Fruit fly (Drosophila melanogaster) whole organism: ENCODE measurements around the gene CG6724.

Experiments
- CG8478 ChIP-seq: fragments of >200 bp; optimal IDR thresholded peaks from 2 replicates; lab custom pipeline; 2018; ENCODE audit warnings: inconsistent platforms
- Dll ChIP-seq: fragments of >200 bp; optimal IDR thresholded peaks from 2 replicates; lab custom pipeline; 2017
- EcR ChIP-seq, 2 experiments: fragments of >200 bp; optimal IDR thresholded peaks; 2 replicates each; lab custom pipeline; 2017; ENCODE audit warnings: missing biosample characterization in 2 of 2, missing genetic modification characterization in 2 of 2, missing genetic modification reagents in 2 of 2
- pan ChIP-seq: fragments of >200 bp; optimal IDR thresholded peaks from 2 replicates; lab custom pipeline; 2017
- psq ChIP-seq: fragments of >200 bp; optimal IDR thresholded peaks from 2 replicates; lab custom pipeline; 2017
- usp ChIP-seq: fragments of >200 bp; optimal IDR thresholded peaks from 2 replicates; lab custom pipeline; 2017; ENCODE audit warnings: missing biosample characterization, missing genetic modification characterization, mixed read lengths

Gene CG6724

dm6 chr2L:10767597-10768188 is 2.1 kb downstream of the CG6724 start, which contains the start of gene Ubc2:
TSS of gene Ubc2 (minus strand) at chr2L:10768006.
- TF ChIP-seq Dll (no peak), usp (GFP tag; lab: Kevin White, UChicago) (no peak), pan (no peak), EcR (GFP tag; optimal IDR thresholded peaks at IDR 0.05; lab: Kevin White, UChicago) (no peak), psq (lab: Kevin White, UChicago) (no peak), CG8478 (lab: Kevin White, UChicago) (no peak)

- no peak for TF ChIP-seq Dll
- TF ChIP-seq CG8478 (lab: Kevin White, UChicago): no peak
- no peak for TF ChIP-seq usp (GFP tag; lab: Kevin White, UChicago)
- no peak for TF ChIP-seq pan
- TF ChIP-seq EcR (GFP tag; optimal IDR thresholded peaks at IDR 0.05; lab: Kevin White, UChicago): no peak
- no peak for TF ChIP-seq psq (lab: Kevin White, UChicago)
These were observed 9.2 kb downstream of the CG6724 start, which contains the start of gene CG6495 for dm6 chr2L:10760422-10761166. TSS of gene CG6495 (plus strand) at chr2L:10761116.

dm6 chr2L:10759624-10760023 is 10.1 kb downstream of the CG6724 start:
- TF ChIP-seq EcR (GFP tag; optimal IDR thresholded peaks at IDR 0.05; lab: Kevin White, UChicago): no peak
- TF ChIP-seq psq (lab: Kevin White, UChicago): no peak
- TF ChIP-seq CG8478 (lab: Kevin White, UChicago): no peak
- no peak for TF ChIP-seq pan
- no peak for TF ChIP-seq Dll

dm6 chr2L:10757038-10757685 is 12.6 kb downstream of the CG6724 start:
- TF ChIP-seq Dll: no peak
- no peak for TF ChIP-seq CG8478 (lab: Kevin White, UChicago)
- no peak for TF ChIP-seq psq (lab: Kevin White, UChicago)
- no peak for TF ChIP-seq EcR (GFP tag; optimal IDR thresholded peaks at IDR 0.05; lab: Kevin White, UChicago)
- TF ChIP-seq pan: no peak
- no peak for TF ChIP-seq usp (GFP tag; lab: Kevin White, UChicago)

DNA sequence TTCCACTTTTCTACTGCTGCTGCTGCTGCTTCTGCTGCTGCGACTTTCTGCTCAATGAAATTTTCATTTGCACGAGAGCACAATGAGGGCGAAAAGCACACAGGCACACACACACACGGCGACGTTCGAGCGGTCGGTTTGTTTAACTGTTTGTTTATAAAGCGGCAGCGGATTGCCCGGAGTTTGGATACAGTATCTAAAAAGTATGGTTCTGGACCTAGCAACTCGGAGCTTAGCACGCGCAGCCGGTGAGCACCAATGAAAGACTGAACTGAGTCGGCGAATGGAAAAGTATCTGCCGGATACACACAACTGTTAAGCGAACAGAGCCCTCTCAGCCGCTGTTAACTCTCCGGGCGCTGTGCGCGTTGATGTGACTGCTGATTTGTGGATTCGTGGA is 13.7 kb downstream of the CG6724 start, which contains the start of gene CG17124:
Gene CG17124, minus strand, starts transcription at position 277 of the 400 bp plus-strand sequence.
- TF ChIP-seq usp (GFP tag; lab: Kevin White, UChicago) (no peak), EcR (GFP tag; optimal IDR thresholded peaks at IDR 0.05; lab: Kevin White, UChicago) (no peak), pan (no peak), psq (lab: Kevin White, UChicago) (no peak), CG8478 (lab: Kevin White, UChicago) (no peak), Dll (no peak)

DNA sequence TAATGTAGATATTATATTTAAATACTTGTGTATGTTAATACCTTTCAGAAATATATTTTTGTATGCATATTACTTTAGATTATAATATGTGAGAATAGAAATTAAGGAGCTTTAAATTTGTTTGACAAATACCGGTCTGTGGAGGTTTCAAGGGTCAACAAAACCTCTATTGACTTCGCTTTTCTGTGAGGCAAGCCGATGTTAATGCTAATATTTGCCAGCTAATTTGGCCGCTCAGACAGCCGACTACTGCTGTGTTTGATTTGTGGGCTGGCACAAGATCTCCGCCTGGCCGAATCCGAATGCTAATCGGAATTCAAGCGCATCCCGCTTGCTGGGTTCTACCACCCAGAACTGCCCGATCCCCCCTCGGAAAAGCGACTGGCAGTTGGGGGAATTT is 15.2 kb downstream of the CG6724 start:
- TF ChIP-seq psq (lab: Kevin White, UChicago) (no peak), CG8478 (lab: Kevin White, UChicago) (no peak), Dll (no peak), usp (GFP tag; lab: Kevin White, UChicago) (no peak), EcR (GFP tag; optimal IDR thresholded peaks at IDR 0.05; lab: Kevin White, UChicago) (no peak), pan (no peak)

dm6 chr2L:10753618-10754017 is 16.1 kb downstream of the CG6724 start:
- TF ChIP-seq EcR (GFP tag; optimal IDR thresholded peaks at IDR 0.05; lab: Kevin White, UChicago): no peak
- no peak for TF ChIP-seq Dll
- no peak for TF ChIP-seq pan
- TF ChIP-seq psq (lab: Kevin White, UChicago): no peak
- no peak for TF ChIP-seq usp (GFP tag; lab: Kevin White, UChicago)
- no peak for TF ChIP-seq CG8478 (lab: Kevin White, UChicago)

DNA sequence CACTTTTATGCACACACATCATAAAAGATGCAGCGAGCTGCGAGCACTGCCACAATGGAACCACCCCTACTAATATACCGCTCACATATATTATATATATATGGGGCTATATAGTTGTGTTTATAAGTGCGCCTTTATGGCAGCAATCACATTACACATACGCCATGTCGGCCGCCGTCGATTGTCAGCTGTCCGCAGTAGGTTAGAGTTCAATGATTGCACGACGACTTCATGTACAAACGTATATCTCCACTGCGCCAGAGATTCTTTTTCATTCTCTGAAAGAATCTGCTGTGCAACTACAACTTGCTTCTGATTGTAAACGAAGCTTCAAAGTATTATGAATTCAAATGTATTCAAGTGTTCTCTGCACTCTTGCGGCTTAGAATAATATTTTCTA is 17.1 kb downstream of the CG6724 start:
- peak in 1 of 2 experiments; percentile 31 for TF ChIP-seq EcR (GFP tag; optimal IDR thresholded peaks at IDR 0.05; lab: Kevin White, UChicago)
- TF ChIP-seq psq (lab: Kevin White, UChicago): no peak

DNA sequence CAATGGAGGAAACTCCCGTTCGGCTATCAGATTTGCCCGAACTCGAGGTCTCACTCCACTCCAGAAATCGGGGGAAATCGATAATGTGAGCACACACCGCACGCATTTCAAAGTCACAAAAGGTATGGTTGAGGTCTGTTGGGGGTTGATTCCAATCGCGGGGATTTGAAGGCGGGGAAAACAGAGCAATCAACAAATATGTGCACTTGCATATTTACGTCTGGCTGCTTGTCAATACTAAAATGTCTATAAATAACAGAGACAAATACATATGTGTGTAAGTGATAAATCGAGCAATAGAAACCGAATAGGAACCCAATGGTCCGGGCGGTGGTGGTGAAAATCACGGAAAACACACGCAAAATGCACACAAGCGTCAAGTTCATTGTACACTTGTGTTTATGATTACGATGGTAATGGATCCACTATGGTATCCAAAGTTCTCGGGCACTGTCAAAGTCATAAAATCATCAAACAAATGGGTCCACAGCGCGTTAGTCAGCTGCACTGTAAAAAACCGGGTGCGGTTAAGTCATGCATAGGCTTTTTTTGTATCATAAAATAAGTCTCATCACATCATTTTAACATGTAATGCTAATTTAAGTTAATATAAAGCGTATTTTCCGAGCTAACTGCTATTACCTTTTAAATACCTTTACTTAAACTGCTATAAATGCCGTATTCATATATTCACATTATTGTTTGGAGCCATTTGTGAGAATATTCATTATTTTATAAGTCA is 17.7 kb downstream of the CG6724 start:
- TF ChIP-seq Dll: no peak

DNA sequence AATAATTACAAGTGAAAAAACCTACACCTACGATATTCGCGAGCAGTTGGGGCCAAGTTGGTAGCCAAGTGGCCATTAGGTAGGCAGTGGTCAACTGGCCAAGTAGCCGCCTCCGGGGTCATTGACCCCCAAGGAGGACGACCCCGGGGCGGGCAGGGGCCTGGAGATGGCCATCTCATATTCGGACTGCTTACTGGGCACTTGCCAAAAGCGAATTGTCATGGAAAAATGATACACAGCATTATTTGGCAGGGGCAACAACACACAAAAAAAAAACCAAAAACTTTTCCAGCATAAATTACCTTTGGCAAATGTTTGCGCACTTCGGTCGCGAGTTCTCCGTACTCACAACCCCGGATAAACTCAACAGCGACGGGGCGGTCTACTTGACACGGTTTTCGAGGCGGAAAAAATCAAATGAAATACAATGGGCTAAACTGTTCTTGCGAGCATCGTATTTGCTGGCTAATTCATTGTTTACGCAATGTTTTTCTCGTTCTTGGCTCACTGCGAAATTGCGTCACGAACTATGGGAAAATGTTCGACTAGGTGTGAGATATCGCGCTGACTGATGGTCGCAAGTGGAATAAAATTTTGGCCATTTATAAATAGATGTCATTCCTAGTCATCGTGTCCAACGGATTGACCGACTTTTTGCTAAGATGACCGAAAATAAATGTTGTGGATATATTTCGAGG is 18.7 kb downstream of the CG6724 start:
- TF ChIP-seq psq (lab: Kevin White, UChicago) (no peak), usp (GFP tag; lab: Kevin White, UChicago) (no peak), CG8478 (lab: Kevin White, UChicago) (no peak), Dll (no peak), EcR (GFP tag; optimal IDR thresholded peaks at IDR 0.05; lab: Kevin White, UChicago) (peak in 1 of 2 experiments; percentile 44), pan (no peak)
